Worm (Caenorhabditis elegans): ENCODE results near the gene F57F4.2.

Gene F57F4.2

DNA sequence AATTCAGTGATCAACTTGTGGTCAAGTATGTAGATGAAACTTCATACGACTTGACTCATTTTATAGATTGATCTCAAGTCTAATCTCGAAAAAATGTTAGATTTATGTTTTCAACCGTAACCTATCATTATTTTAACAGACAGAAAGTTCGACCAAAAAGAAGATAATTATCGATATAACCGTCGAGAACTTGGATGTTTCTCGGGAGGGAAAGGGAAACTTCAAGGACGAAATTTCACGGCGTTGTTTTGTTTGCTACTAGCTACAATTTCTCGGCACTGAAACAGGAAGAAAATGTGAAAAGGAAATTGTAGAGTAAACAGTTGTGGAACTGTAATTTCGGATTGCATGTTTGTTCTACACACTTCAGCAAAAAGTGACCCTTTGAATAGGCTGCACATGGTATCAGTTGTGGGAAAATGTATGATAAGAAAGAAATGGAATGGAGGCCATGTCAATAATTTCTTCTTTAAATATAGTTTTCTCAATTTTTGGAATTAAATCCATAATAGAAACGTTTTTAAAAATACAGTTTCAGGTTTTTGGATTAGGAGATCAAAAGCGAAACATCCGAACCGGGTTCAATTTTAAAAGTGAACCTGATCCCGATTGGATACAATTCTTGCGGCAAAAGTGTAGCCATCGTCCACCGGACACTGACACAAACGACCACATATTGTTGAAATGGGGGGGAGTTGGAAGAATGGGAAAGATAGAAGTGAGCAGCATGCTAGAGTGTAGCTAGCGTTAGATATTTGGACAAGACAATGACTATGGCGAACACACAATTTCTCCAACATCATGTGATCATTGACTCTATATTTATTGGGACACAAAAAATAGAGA, 41.2 kb upstream of the F57F4.2 start:
- TF ChIP-seq crh-2 (tag; optimal IDR thresholded peaks at IDR 0.05) (peak; percentile 21), nhr-129 (tag; optimal IDR thresholded peaks at IDR 0.05) (peak; percentile 18), sma-3 (GFP tag; optimal IDR thresholded peaks at IDR 0.05) (peak; percentile 49), skn-1 (tag; optimal IDR thresholded peaks at IDR 0.05) (no peak), blmp-1 (tag; optimal IDR thresholded peaks at IDR 0.05; ENCODE audit: insufficient read depth) (peak; percentile 3), zag-1 (tag; optimal IDR thresholded peaks at IDR 0.05) (no peak), sma-9 (GFP tag; optimal IDR thresholded peaks at IDR 0.05) (peak; percentile 26), sma-9 (tag; optimal IDR thresholded peaks at IDR 0.05) (no peak)

DNA sequence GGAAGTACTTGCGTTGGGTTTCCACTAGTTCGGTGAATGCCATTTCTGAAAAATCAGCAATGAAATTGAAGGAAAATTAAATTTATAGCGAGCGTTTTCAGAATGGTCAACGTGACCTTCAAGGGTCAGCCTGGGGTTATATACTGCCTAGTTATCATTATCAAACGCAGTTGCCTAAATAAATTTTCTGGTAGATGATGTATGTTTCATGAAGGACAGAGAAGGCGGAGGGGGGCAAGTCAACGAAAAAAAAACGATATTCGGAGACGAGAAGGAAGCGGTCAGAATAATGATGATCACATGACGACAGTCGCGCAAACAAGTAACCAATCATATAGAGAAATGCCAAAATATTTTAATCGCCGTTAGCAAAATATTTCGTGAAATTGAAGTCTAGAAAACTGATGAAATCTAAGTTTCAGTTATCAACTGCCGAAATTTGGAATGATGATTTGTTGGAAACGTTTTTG, 40.4 kb upstream of the F57F4.2 start, which contains the start of gene alh-4:
TSS of gene alh-4 (minus strand) at position 51 of the 470 bp plus-strand sequence.
- TF ChIP-seq aly-2 (tag; optimal IDR thresholded peaks at IDR 0.05) (no peak), mab-5 (tag; optimal IDR thresholded peaks at IDR 0.05) (no peak), skn-1 (tag; optimal IDR thresholded peaks at IDR 0.05) (no peak), blmp-1 (tag; optimal IDR thresholded peaks at IDR 0.05; ENCODE audit: insufficient read depth) (peak; percentile 3), gmeb-1 (tag; optimal IDR thresholded peaks at IDR 0.05) (peak; percentile 19), lin-13 (GFP tag; optimal IDR thresholded peaks at IDR 0.05) (no peak), nhr-23 (tag; optimal IDR thresholded peaks at IDR 0.05) (no peak), nhr-11 (tag; optimal IDR thresholded peaks at IDR 0.05) (no peak), dmd-4 (tag; optimal IDR thresholded peaks at IDR 0.05) (no peak), nhr-21 (tag; optimal IDR thresholded peaks at IDR 0.05) (peak; percentile 6), ztf-4 (tag; optimal IDR thresholded peaks at IDR 0.05) (no peak), mbf-1 (tag; optimal IDR thresholded peaks at IDR 0.05) (no peak), sma-9 (GFP tag; optimal IDR thresholded peaks at IDR 0.05) (peak; percentile 21), sma-9 (tag; optimal IDR thresholded peaks at IDR 0.05) (no peak), ceh-16 (tag; optimal IDR thresholded peaks at IDR 0.05) (no peak), lsy-2 (tag; optimal IDR thresholded peaks at IDR 0.05) (no peak), sem-4 (tag; optimal IDR thresholded peaks at IDR 0.05) (no peak), nhr-12 (tag; optimal IDR thresholded peaks at IDR 0.05) (no peak), F13H6.1 (tag; optimal IDR thresholded peaks at IDR 0.05) (no peak), peb-1 (tag; optimal IDR thresholded peaks at IDR 0.05) (no peak), nhr-10 (tag; optimal IDR thresholded peaks at IDR 0.05) (no peak), unc-39 (tag; optimal IDR thresholded peaks at IDR 0.05) (no peak), elt-1 (tag; optimal IDR thresholded peaks at IDR 0.05) (no peak), elt-3 (tag; optimal IDR thresholded peaks at IDR 0.05) (no peak), R02D3.7 (tag; optimal IDR thresholded peaks at IDR 0.05) (no peak), unc-62 (GFP tag; optimal IDR thresholded peaks at IDR 0.05) (no peak), snpc-4 (tag; optimal IDR thresholded peaks at IDR 0.05) (no peak), unc-55 (GFP tag; optimal IDR thresholded peaks at IDR 0.05) (no peak), sma-3 (GFP tag; optimal IDR thresholded peaks at IDR 0.05) (peak; percentile 61), ztf-11 (tag; optimal IDR thresholded peaks at IDR 0.05) (no peak), nhr-237 (tag; optimal IDR thresholded peaks at IDR 0.05) (no peak), nhr-129 (tag; optimal IDR thresholded peaks at IDR 0.05) (peak; percentile 16), zag-1 (tag; optimal IDR thresholded peaks at IDR 0.05) (no peak), Y55F3AM.14 (GFP tag; optimal IDR thresholded peaks at IDR 0.05) (no peak), crh-2 (tag; optimal IDR thresholded peaks at IDR 0.05) (no peak), C34F6.9 (tag; optimal IDR thresholded peaks at IDR 0.05) (no peak), ztf-1 (GFP tag; conservative IDR thresholded peaks at IDR 0.05) (no peak), nhr-25 (tag; optimal IDR thresholded peaks at IDR 0.05) (peak; percentile 66), ama-1 (optimal IDR thresholded peaks at IDR 0.05) (no peak), ceh-82 (tag; optimal IDR thresholded peaks at IDR 0.05) (no peak)

DNA sequence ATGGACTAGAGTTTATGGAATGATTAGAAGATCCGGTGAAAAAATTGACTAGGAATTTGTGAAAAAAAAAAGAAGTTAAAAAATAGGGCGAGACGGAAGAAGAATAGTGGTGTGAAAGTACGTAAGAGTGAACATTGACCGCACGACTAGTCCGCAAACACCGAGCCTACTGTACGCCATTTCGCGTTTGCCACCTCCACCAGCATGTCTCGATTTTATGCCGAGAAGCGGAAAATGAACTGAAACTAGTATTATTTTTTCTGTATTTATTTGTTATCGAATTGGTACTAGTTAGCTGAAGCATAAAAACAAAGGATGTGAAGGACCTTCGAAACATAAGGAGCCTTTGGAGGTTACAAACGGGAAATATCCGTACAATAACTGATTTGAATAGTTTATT, 37.9 kb upstream of the F57F4.2 start:
- TF ChIP-seq mbf-1 (tag; optimal IDR thresholded peaks at IDR 0.05), result no peak
- peak; percentile 45 for TF ChIP-seq nhr-25 (tag; optimal IDR thresholded peaks at IDR 0.05)
- no peak for TF ChIP-seq alr-1 (tag; optimal IDR thresholded peaks at IDR 0.05)
- TF ChIP-seq sma-3 (GFP tag; optimal IDR thresholded peaks at IDR 0.05), result peak; percentile 30
- TF ChIP-seq unc-39 (tag; optimal IDR thresholded peaks at IDR 0.05), result no peak
- TF ChIP-seq aly-2 (tag; optimal IDR thresholded peaks at IDR 0.05), result no peak
- TF ChIP-seq F13H6.1 (tag; optimal IDR thresholded peaks at IDR 0.05), result peak; percentile 65
- peak; percentile 10 for TF ChIP-seq sma-9 (GFP tag; optimal IDR thresholded peaks at IDR 0.05)
- no peak for TF ChIP-seq sma-9 (tag; optimal IDR thresholded peaks at IDR 0.05)
- TF ChIP-seq nhr-12 (tag; optimal IDR thresholded peaks at IDR 0.05), result no peak
- no peak for TF ChIP-seq zag-1 (tag; optimal IDR thresholded peaks at IDR 0.05)
- TF ChIP-seq C34F6.9 (tag; optimal IDR thresholded peaks at IDR 0.05), result peak; percentile 57
- TF ChIP-seq nhr-10 (tag; optimal IDR thresholded peaks at IDR 0.05), result no peak
- no peak for TF ChIP-seq ztf-4 (tag; optimal IDR thresholded peaks at IDR 0.05)
- peak; percentile 5 for TF ChIP-seq nhr-129 (tag; optimal IDR thresholded peaks at IDR 0.05)
- TF ChIP-seq lsy-2 (tag; optimal IDR thresholded peaks at IDR 0.05), result peak; percentile 36 to 81
- no peak for TF ChIP-seq blmp-1 (tag; optimal IDR thresholded peaks at IDR 0.05; ENCODE audit: insufficient read depth)
- TF ChIP-seq ztf-1 (GFP tag; conservative IDR thresholded peaks at IDR 0.05), result no peak
- no peak for TF ChIP-seq R02D3.7 (tag; optimal IDR thresholded peaks at IDR 0.05)
- peak; percentile 58 for TF ChIP-seq unc-55 (GFP tag; optimal IDR thresholded peaks at IDR 0.05)
- TF ChIP-seq nhr-21 (tag; optimal IDR thresholded peaks at IDR 0.05), result peak; percentile 22
- peak; percentile 4 for TF ChIP-seq nhr-6 (tag; optimal IDR thresholded peaks at IDR 0.05)
- no peak for TF ChIP-seq lin-11 (tag; optimal IDR thresholded peaks at IDR 0.05)
- TF ChIP-seq crh-2 (tag; optimal IDR thresholded peaks at IDR 0.05), result peak; percentile 53
- TF ChIP-seq snpc-4 (tag; optimal IDR thresholded peaks at IDR 0.05), result no peak
- peak; percentile 20 for TF ChIP-seq sem-4 (tag; optimal IDR thresholded peaks at IDR 0.05)
- peak; percentile 24 for TF ChIP-seq lin-13 (GFP tag; optimal IDR thresholded peaks at IDR 0.05)
- peak; percentile 32 for TF ChIP-seq fos-1 (tag; optimal IDR thresholded peaks at IDR 0.05)
